Worm (Caenorhabditis elegans) whole organism, L4 larva: ENCODE measurements around the gene dos-3.
A peak's percentile ranks its signal among the peaks of the same experiment; 100 is the strongest.

Experiments
- F10B5.3 ChIP-seq: sonication (generic microtip); optimal IDR thresholded peaks from 2 replicates; lab custom pipeline; 2016; ENCODE audit warnings: mild to moderate bottlenecking, missing genetic modification characterization, missing compliant biosample characterization
- F44E2.7 ChIP-seq: fragments of 200-800 bp; sonication (Bioruptor generic); IDR thresholded peaks from 2 replicates; pipeline ENCODE4 v2.1.2; 2022; ENCODE audit warnings: missing genetic modification characterization, missing compliant biosample characterization
- Y105C5A.15 ChIP-seq: fragments of 200-800 bp; sonication (Bioruptor generic); IDR thresholded peaks from 2 replicates; pipeline ENCODE4 v1.3.6; 2022; ENCODE audit warnings: missing genetic modification characterization, missing compliant biosample characterization
- ZK546.5 ChIP-seq, 2 experiments: sonication (generic microtip); optimal IDR thresholded peaks; 2 replicates each; lab custom pipeline; 2017; ENCODE audit warnings: missing biosample characterization in 2 of 2, missing genetic modification characterization in 2 of 2
- aha-1 ChIP-seq: fragments of 150-350 bp; peaks from one replicate; lab custom pipeline; 2014; ENCODE audit warnings: missing biosample characterization, missing genetic modification characterization
- ama-1 ChIP-seq: fragments of 150-350 bp; optimal IDR thresholded peaks from 2 replicates; lab custom pipeline; 2014; ENCODE audit warnings: inconsistent platforms, mixed read lengths
- ceh-20 ChIP-seq: fragments of 200-800 bp; sonication (Bioruptor generic); IDR thresholded peaks from 2 replicates; pipeline ENCODE4 v1.3.6; 2022; ENCODE audit warnings: missing genetic modification reagents, missing genetic modification characterization, missing compliant biosample characterization
- ceh-28 ChIP-seq: fragments of 150-350 bp; optimal IDR thresholded peaks from 2 replicates; lab custom pipeline; 2014; ENCODE audit warnings: missing biosample characterization, missing genetic modification reagents, missing genetic modification characterization
- ces-1 ChIP-seq: fragments of 150-350 bp; sonication (generic microtip); optimal IDR thresholded peaks from 4 replicates; lab custom pipeline; 2014; ENCODE audit warnings: missing biosample characterization, missing genetic modification reagents, missing genetic modification characterization
- ctbp-1 ChIP-seq: fragments of 200-800 bp; sonication (Bioruptor generic); IDR thresholded peaks from 2 replicates; pipeline ENCODE4 v1.3.6; 2022; ENCODE audit warnings: missing genetic modification reagents, missing genetic modification characterization, missing compliant biosample characterization
- daf-8 ChIP-seq: fragments of 200-800 bp; sonication (Bioruptor generic); IDR thresholded peaks from 2 replicates; pipeline ENCODE4 v1.3.6; 2022; ENCODE audit warnings: missing genetic modification characterization, missing compliant biosample characterization
- dmd-6 ChIP-seq: fragments of 200-800 bp; sonication (Bioruptor generic); IDR thresholded peaks from 2 replicates; pipeline ENCODE4 v1.3.6; 2022; ENCODE audit warnings: missing genetic modification reagents, missing genetic modification characterization, missing compliant biosample characterization
- dpl-1 ChIP-seq: fragments of 150-350 bp; optimal IDR thresholded peaks from 2 replicates; lab custom pipeline; 2014; ENCODE audit warnings: missing biosample characterization, missing genetic modification reagents, missing genetic modification characterization
- duxl-1 ChIP-seq: sonication (generic microtip); optimal IDR thresholded peaks from 2 replicates; lab custom pipeline; 2016; ENCODE audit warnings: mild to moderate bottlenecking, missing genetic modification characterization, moderate library complexity, missing compliant biosample characterization; ENCODE audit not compliant: poor library complexity
- gei-8 ChIP-seq: fragments of 200-800 bp; sonication (Bioruptor generic); optimal IDR thresholded peaks from 2 replicates; lab custom pipeline; 2018; ENCODE audit warnings: mild to moderate bottlenecking, missing genetic modification characterization, missing compliant biosample characterization
- hif-1 ChIP-seq, 2 experiments: sonication (generic microtip); optimal IDR thresholded peaks; 2 replicates each; lab custom pipeline; 2016 to 2017; ENCODE audit warnings: missing compliant biosample characterization in 2 of 2, missing genetic modification characterization in 2 of 2, missing genetic modification reagents in 2 of 2, missing genotype in 2 of 2, mild to moderate bottlenecking in 1 of 2
- hlh-11 ChIP-seq: fragments of 200-800 bp; sonication (Bioruptor generic); optimal IDR thresholded peaks from 2 replicates; lab custom pipeline; 2018; ENCODE audit warnings: mild to moderate bottlenecking, missing genetic modification characterization, missing compliant biosample characterization
- hmg-1.1 ChIP-seq: fragments of 200-800 bp; sonication (Bioruptor generic); IDR thresholded peaks from 2 replicates; pipeline ENCODE4 v1.3.6; 2022; ENCODE audit warnings: missing genetic modification reagents, missing genetic modification characterization, missing compliant biosample characterization
- jun-1 ChIP-seq: fragments of 150-350 bp; optimal IDR thresholded peaks from 2 replicates; lab custom pipeline; 2014; ENCODE audit warnings: missing biosample characterization, missing genetic modification reagents, missing genetic modification characterization
- lin-1 ChIP-seq: fragments of 200-800 bp; sonication (Bioruptor generic); IDR thresholded peaks from 2 replicates; pipeline ENCODE4 v1.3.6; 2022; ENCODE audit warnings: missing genetic modification reagents, missing genetic modification characterization, missing compliant biosample characterization
- lin-13 ChIP-seq: fragments of 150-350 bp; optimal IDR thresholded peaks from 2 replicates; lab custom pipeline; 2014; ENCODE audit warnings: missing biosample characterization, missing genetic modification reagents, missing genetic modification characterization
- lin-38 ChIP-seq: fragments of 200-800 bp; sonication (Bioruptor generic); IDR thresholded peaks from 2 replicates; pipeline ENCODE4 v1.3.6; 2022; ENCODE audit warnings: missing genetic modification reagents, missing genetic modification characterization, missing compliant biosample characterization
- madf-9 ChIP-seq: fragments of 200-800 bp; sonication (Bioruptor generic); conservative IDR thresholded peaks from 2 replicates; pipeline ENCODE4 v1.3.6; 2022; ENCODE audit warnings: missing genetic modification reagents, missing genetic modification characterization, missing compliant biosample characterization
- mdl-1 ChIP-seq, 2 experiments: fragments of 150-350 bp in 1 of 2; sonication (generic microtip) in 1 of 2; optimal IDR thresholded peaks; 2 replicates each; lab custom pipeline; 2014 to 2017; ENCODE audit warnings: missing biosample characterization in 2 of 2, missing genetic modification characterization in 2 of 2
- mdt-29 ChIP-seq: fragments of 200-800 bp; sonication (Bioruptor generic); IDR thresholded peaks from 2 replicates; pipeline ENCODE4 v1.3.6; 2022; ENCODE audit warnings: missing genetic modification reagents, missing genetic modification characterization, missing compliant biosample characterization
- mep-1 ChIP-seq: fragments of 150-350 bp; sonication (generic microtip); optimal IDR thresholded peaks from 3 replicates; lab custom pipeline; 2014; ENCODE audit warnings: missing biosample characterization, missing genetic modification characterization
- mxl-2 ChIP-seq: fragments of 200-800 bp; sonication (Bioruptor generic); conservative IDR thresholded peaks from 2 replicates; pipeline ENCODE4 v1.3.6; 2022; ENCODE audit warnings: missing genetic modification reagents, missing genetic modification characterization, missing compliant biosample characterization
- nhr-102 ChIP-seq: sonication (generic microtip); optimal IDR thresholded peaks from 2 replicates; lab custom pipeline; 2016; ENCODE audit warnings: mild to moderate bottlenecking, missing genetic modification characterization, moderate library complexity, missing compliant biosample characterization
- nhr-11 ChIP-seq: fragments of 150-350 bp; optimal IDR thresholded peaks from 2 replicates; lab custom pipeline; 2014; ENCODE audit warnings: missing biosample characterization, missing genetic modification characterization
- nhr-111 ChIP-seq: fragments of 200-800 bp; sonication (Bioruptor generic); optimal IDR thresholded peaks from 2 replicates; lab custom pipeline; 2018; ENCODE audit warnings: mild to moderate bottlenecking, missing genetic modification characterization, missing compliant biosample characterization
- nhr-28 ChIP-seq: fragments of 150-350 bp; optimal IDR thresholded peaks from 2 replicates; lab custom pipeline; 2014; ENCODE audit warnings: missing biosample characterization, missing genetic modification characterization
- nhr-42 ChIP-seq: fragments of 200-800 bp; sonication (Bioruptor generic); IDR thresholded peaks from 2 replicates; pipeline ENCODE4 v1.3.6; 2022; ENCODE audit warnings: missing genetic modification characterization, missing compliant biosample characterization
- nhr-48 ChIP-seq: sonication (generic microtip); optimal IDR thresholded peaks from 2 replicates; lab custom pipeline; 2016; ENCODE audit warnings: mild to moderate bottlenecking, missing genetic modification characterization, missing compliant biosample characterization
- nhr-6 ChIP-seq: fragments of 150-350 bp; optimal IDR thresholded peaks from 2 replicates; lab custom pipeline; 2014; ENCODE audit warnings: missing biosample characterization, missing genetic modification characterization
- nhr-76 ChIP-seq: fragments of 150-350 bp; optimal IDR thresholded peaks from 2 replicates; lab custom pipeline; 2014; ENCODE audit warnings: missing biosample characterization, missing genetic modification characterization
- nhr-77 ChIP-seq: fragments of 150-350 bp; optimal IDR thresholded peaks from 2 replicates; lab custom pipeline; 2014; ENCODE audit warnings: missing biosample characterization, missing genetic modification characterization
- pha-4 ChIP-seq, 2 experiments: fragments of 150-350 bp in 1 of 2; fragments of 200-800 bp in 1 of 2; sonication (Bioruptor generic) in 1 of 2; IDR thresholded peaks in 1 of 2; optimal IDR thresholded peaks in 1 of 2; 2 replicates each; pipeline versions ENCODE4 v1.3.6 to Lab custom; 2014 to 2022; ENCODE audit warnings: missing genetic modification characterization in 2 of 2, missing genetic modification reagents in 2 of 2, missing biosample characterization in 1 of 2, missing compliant biosample characterization in 1 of 2
- php-3 ChIP-seq: fragments of 200-800 bp; sonication (Bioruptor generic); IDR thresholded peaks from 2 replicates; pipeline ENCODE4 v1.3.6; 2022; ENCODE audit warnings: missing genetic modification reagents, missing genetic modification characterization, missing compliant biosample characterization
- pqm-1 ChIP-seq: sonication (generic microtip); optimal IDR thresholded peaks from 2 replicates; lab custom pipeline; 2017; ENCODE audit warnings: missing biosample characterization, missing genetic modification characterization
- rbr-2 ChIP-seq: sonication (generic microtip); optimal IDR thresholded peaks from 2 replicates; lab custom pipeline; 2016; ENCODE audit warnings: missing genotype, missing genetic modification characterization, missing compliant biosample characterization
- saeg-2 ChIP-seq: fragments of 200-800 bp; sonication (Bioruptor generic); IDR thresholded peaks from 2 replicates; pipeline ENCODE4 v1.3.6; 2022; ENCODE audit warnings: missing genetic modification reagents, missing genetic modification characterization, missing compliant biosample characterization
- skn-1 ChIP-seq: fragments of 150-350 bp; optimal IDR thresholded peaks from 2 replicates; lab custom pipeline; 2014; ENCODE audit warnings: missing biosample characterization, missing genetic modification characterization
- spr-1 ChIP-seq: sonication (generic microtip); optimal IDR thresholded peaks from 2 replicates; lab custom pipeline; 2016; ENCODE audit warnings: mild to moderate bottlenecking, missing genetic modification characterization, missing compliant biosample characterization
- spr-3 ChIP-seq: fragments of 200-800 bp; sonication (Bioruptor generic); optimal IDR thresholded peaks from 2 replicates; lab custom pipeline; 2018; ENCODE audit warnings: mild to moderate bottlenecking, missing genetic modification characterization, missing compliant biosample characterization
- unc-39 ChIP-seq: sonication (generic microtip); optimal IDR thresholded peaks from 2 replicates; lab custom pipeline; 2017; ENCODE audit warnings: missing biosample characterization, missing genetic modification characterization
- unc-62 ChIP-seq, 3 experiments: fragments of 150-350 bp in 1 of 3; sonication (generic microtip); optimal IDR thresholded peaks in 2 of 3; peaks in 1 of 3; 1 replicate in 1 of 3; 2 replicates in 2 of 3; lab custom pipeline; 2014 to 2017; ENCODE audit warnings: missing biosample characterization in 3 of 3, missing genetic modification characterization in 3 of 3, missing genetic modification reagents in 3 of 3, missing genotype in 1 of 3
- zip-11 ChIP-seq: fragments of 200-800 bp; sonication (Bioruptor generic); IDR thresholded peaks from 2 replicates; pipeline ENCODE4 v1.3.6; 2022; ENCODE audit warnings: missing genetic modification characterization, missing compliant biosample characterization
- zip-2 ChIP-seq: fragments of 150-350 bp; optimal IDR thresholded peaks from 2 replicates; lab custom pipeline; 2014; ENCODE audit warnings: missing biosample characterization, missing genetic modification characterization
- ztf-7 ChIP-seq: fragments of 150-350 bp; optimal IDR thresholded peaks from 2 replicates; lab custom pipeline; 2014; ENCODE audit warnings: missing biosample characterization, missing genetic modification characterization

dos-3 gene

DNA sequence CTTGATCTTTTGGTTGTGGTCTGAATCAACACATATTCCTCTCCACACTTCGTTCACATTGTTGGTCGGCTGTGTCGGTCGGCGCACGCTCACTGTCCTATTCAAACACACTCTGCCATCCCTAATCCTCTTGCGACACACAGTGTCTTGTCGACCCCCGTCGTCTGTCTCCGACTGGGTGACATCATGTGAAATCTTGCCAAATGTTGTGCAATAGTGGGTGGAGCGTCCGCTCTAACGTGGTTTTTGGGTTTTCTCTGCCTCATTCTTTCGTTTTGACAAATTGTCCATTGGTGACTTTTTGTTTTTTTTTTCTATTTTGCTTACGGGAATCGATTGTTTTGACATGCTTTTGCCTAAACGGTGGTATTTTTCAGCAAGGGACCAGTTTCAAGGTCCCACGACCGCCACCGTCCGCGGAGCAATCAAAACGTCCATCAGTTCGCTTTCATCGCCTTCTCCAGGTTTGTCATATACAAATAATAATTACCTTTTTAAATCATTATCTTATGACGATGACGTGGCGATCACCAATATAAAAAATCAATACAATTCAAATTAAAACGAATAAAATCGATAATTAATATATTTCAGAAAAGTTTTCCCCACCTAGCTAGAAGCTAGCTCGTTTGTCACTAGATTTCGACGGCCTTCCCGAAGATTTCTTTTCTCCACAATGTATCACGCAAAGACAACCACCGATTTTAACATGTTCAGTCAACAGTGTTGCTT is 5.5 kb downstream of the dos-3 start:
- TF ChIP-seq mdl-1 (tag; optimal IDR thresholded peaks at IDR 0.05; lab: Kevin White, UChicago), result peak; percentile 86 to 98
- TF ChIP-seq hif-1 (tag; optimal IDR thresholded peaks at IDR 0.05; lab: Kevin White, UChicago), result peak; percentile 52 to 88
- peak; percentile 79 for TF ChIP-seq pha-4 (GFP tag; IDR thresholded peaks at IDR 0.05; lab: Robert Waterston, UW)
- TF ChIP-seq pha-4 (tag; optimal IDR thresholded peaks at IDR 0.05; lab: Kevin White, UChicago), result peak; percentile 75
- TF ChIP-seq ztf-7, result peak; percentile 98
- peak; percentile 57; the same call in 1 of the 2 replicates for TF ChIP-seq madf-9 (GFP tag; lab: Robert Waterston, UW)
- peak; percentile 88 for TF ChIP-seq ceh-20 (GFP tag; lab: Robert Waterston, UW)
- peak; percentile 97 for TF ChIP-seq ama-1 (lab: Kevin White, UChicago)
- TF ChIP-seq mdt-29 (GFP tag; lab: Robert Waterston, UW), result 0 out of 2 replicates have a peak, but pooled peaks have one; percentile 50
- TF ChIP-seq Y105C5A.15 (GFP tag; lab: Robert Waterston, UW), result 0 out of 2 replicates have a peak, but pooled peaks have one; percentile 27
- TF ChIP-seq pqm-1 (tag; lab: Kevin White, UChicago), result peak; percentile 35
- peak; percentile 37 for TF ChIP-seq nhr-76 (tag; lab: Kevin White, UChicago)
- TF ChIP-seq unc-62 (GFP tag; optimal IDR thresholded peaks at IDR 0.05 in 1 of 2; lab: Kevin White, UChicago), result peak; percentile 25 to 100
- TF ChIP-seq unc-62 (tag; optimal IDR thresholded peaks at IDR 0.05; lab: Kevin White, UChicago), result no peak
- peak; percentile 75 for TF ChIP-seq spr-1 (tag; lab: Kevin White, UChicago)
- TF ChIP-seq aha-1, result peak; percentile 99
- peak; percentile 82 for TF ChIP-seq nhr-42
- TF ChIP-seq zip-2, result no peak
- peak; percentile 98 for TF ChIP-seq nhr-77
- peak; percentile 85 for TF ChIP-seq jun-1
- TF ChIP-seq lin-38 (GFP tag; lab: Robert Waterston, UW), result peak; percentile 70
- peak; percentile 98 for TF ChIP-seq nhr-28 (tag; lab: Kevin White, UChicago)
- TF ChIP-seq duxl-1, result peak; percentile 13
- TF ChIP-seq dmd-6, result peak; percentile 97
- peak; percentile 90 for TF ChIP-seq hmg-1.1 (GFP tag; lab: Robert Waterston, UW)
- TF ChIP-seq ZK546.5 (tag; optimal IDR thresholded peaks at IDR 0.05; lab: Kevin White, UChicago), result peak in 1 of 2 experiments; percentile 38
- TF ChIP-seq ctbp-1 (GFP tag; lab: Robert Waterston, UW), result peak; percentile 82
- TF ChIP-seq dpl-1 (GFP tag; lab: Kevin White, UChicago), result peak; percentile 69
- peak; percentile 78; the same call in 1 of the 2 replicates for TF ChIP-seq lin-1 (GFP tag; lab: Robert Waterston, UW)
- peak; percentile 78 for TF ChIP-seq lin-13
- TF ChIP-seq nhr-6 (tag; lab: Kevin White, UChicago), result peak; percentile 74
- TF ChIP-seq nhr-111 (GFP tag; lab: Kevin White, UChicago), result no peak
- TF ChIP-seq zip-11, result no peak
- no peak for TF ChIP-seq unc-39
- no peak for TF ChIP-seq ces-1 (GFP tag; lab: Kevin White, UChicago)
- peak; percentile 76 for TF ChIP-seq nhr-102 (tag; lab: Kevin White, UChicago)
- no peak for TF ChIP-seq skn-1 (tag; lab: Kevin White, UChicago)
- TF ChIP-seq F44E2.7 (GFP tag; lab: Robert Waterston, UW), result no peak
- peak; percentile 70 for TF ChIP-seq saeg-2 (GFP tag; lab: Robert Waterston, UW)
- 0 out of 2 replicates have a peak, but pooled peaks have one; percentile 3 for TF ChIP-seq mxl-2 (GFP tag; lab: Robert Waterston, UW)
- peak; percentile 96 for TF ChIP-seq nhr-11 (tag; lab: Kevin White, UChicago)
- TF ChIP-seq hlh-11, result peak; percentile 98
- peak; percentile 85 for TF ChIP-seq rbr-2 (tag; lab: Kevin White, UChicago)
- TF ChIP-seq mep-1 (tag; lab: Kevin White, UChicago), result peak; percentile 97
- peak; percentile 72 for TF ChIP-seq gei-8 (GFP tag; lab: Kevin White, UChicago)
- peak; percentile 77 for TF ChIP-seq php-3
- no peak for TF ChIP-seq F10B5.3
- no peak for TF ChIP-seq daf-8 (GFP tag; lab: Robert Waterston, UW)
- peak; percentile 83 for TF ChIP-seq nhr-48 (tag; lab: Kevin White, UChicago)
- TF ChIP-seq spr-3 (GFP tag; lab: Kevin White, UChicago), result no peak
- peak; percentile 66 for TF ChIP-seq ceh-28
